Worm (Caenorhabditis elegans): ENCODE results near the gene zfp-1.

DNA sequence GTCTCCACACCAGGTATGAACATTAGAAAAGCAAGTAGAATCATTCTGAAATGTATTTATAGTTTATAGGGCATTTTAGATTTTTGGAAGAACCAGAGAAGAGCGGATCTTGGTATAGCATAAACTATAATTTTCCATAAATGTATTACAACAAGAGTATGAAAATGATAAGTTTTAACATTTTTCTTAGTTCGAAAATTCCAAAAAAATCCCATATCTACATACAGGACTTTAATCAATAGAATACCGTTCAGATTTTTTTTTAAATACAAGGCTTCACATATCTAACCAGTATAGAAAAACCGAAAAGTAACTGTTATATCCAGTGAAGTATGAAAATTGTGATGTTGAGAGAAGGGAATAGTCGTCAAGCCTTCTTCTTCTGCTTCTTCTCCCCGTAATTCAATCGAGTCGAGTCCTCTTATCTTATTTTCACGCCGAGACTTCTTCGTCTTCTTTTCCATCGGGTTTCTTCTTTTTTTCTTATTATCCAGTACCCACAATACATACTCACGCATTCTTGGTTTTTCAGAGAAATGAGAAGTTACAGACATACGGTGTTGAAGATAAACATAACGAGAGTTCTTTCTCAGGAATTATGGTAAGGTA, 47.4 kb upstream of the zfp-1 start, which contains the start of gene ZK370.6:
- TF ChIP-seq lin-32 (GFP tag; optimal IDR thresholded peaks at IDR 0.05) (no peak), snpc-4 (tag; optimal IDR thresholded peaks at IDR 0.05) (no peak), elt-1 (tag; optimal IDR thresholded peaks at IDR 0.05; ENCODE audit: borderline replicate concordance, insufficient read depth) (no peak), ztf-11 (tag; optimal IDR thresholded peaks at IDR 0.05) (no peak), elt-3 (tag; optimal IDR thresholded peaks at IDR 0.05) (no peak), ceh-39 (tag; optimal IDR thresholded peaks at IDR 0.05) (no peak), M03D4.4 (tag; optimal IDR thresholded peaks at IDR 0.05) (no peak), pha-4 (tag; optimal IDR thresholded peaks at IDR 0.05) (no peak), mab-5 (tag; optimal IDR thresholded peaks at IDR 0.05) (no peak), unc-62 (GFP tag; optimal IDR thresholded peaks at IDR 0.05) (no peak), sptf-1 (tag; optimal IDR thresholded peaks at IDR 0.05) (no peak), tbx-8 (GFP tag; optimal IDR thresholded peaks at IDR 0.05) (no peak), nhr-28 (tag; optimal IDR thresholded peaks at IDR 0.05) (no peak)
